Fruit fly (Drosophila melanogaster): ENCODE data around the gene Mgat2.
A peak's percentile ranks its signal among the peaks of the same experiment; 100 is the strongest.

Mgat2 gene

dm6 chr3R:30043139-30043744, 21.2 kb upstream of the Mgat2 start, which contains the start of gene Sry-delta (continued):
- TF ChIP-seq CG6175 (GFP tag; IDR thresholded peaks at IDR 0.05), result peak; percentile 48; the same call in 1 of the 3 replicates
- peak; percentile 79 for TF ChIP-seq CG10267 (tag; optimal IDR thresholded peaks at IDR 0.05)
- peak; percentile 80 for TF ChIP-seq unc-4 (GFP tag; IDR thresholded peaks at IDR 0.05; ENCODE audit: partially characterized antibody)
- peak; percentile 72 for TF ChIP-seq CG8290 (GFP tag; optimal IDR thresholded peaks at IDR 0.05)
- peak in 1 of 2 experiments; percentile 37 for TF ChIP-seq CG8290 (tag; optimal IDR thresholded peaks at IDR 0.05)
- peak; percentile 52 for TF ChIP-seq CG1233 (GFP tag; optimal IDR thresholded peaks at IDR 0.05)
- TF ChIP-seq CG33557 (GFP tag; optimal IDR thresholded peaks at IDR 0.05), result peak; percentile 52
- no peak for TF ChIP-seq lov (optimal IDR thresholded peaks at IDR 0.05)
- peak; percentile 64; the same call in 2 of the 3 replicates for TF ChIP-seq lov (GFP tag; IDR thresholded peaks at IDR 0.05)
- TF ChIP-seq amos (GFP tag; IDR thresholded peaks at IDR 0.05; ENCODE audit: partially characterized antibody), result peak; percentile 81
- TF ChIP-seq Gug (GFP tag; IDR thresholded peaks at IDR 0.05), result peak; percentile 87; the same call in 3 of the 4 replicates
- TF ChIP-seq tna (GFP tag; IDR thresholded peaks at IDR 0.05; ENCODE audit: partially characterized antibody), result no peak; the same call in 1 of the 2 replicates
- TF ChIP-seq Dp (GFP tag; optimal IDR thresholded peaks at IDR 0.05), result peak; percentile 56
- peak; percentile 65 for TF ChIP-seq en (GFP tag; optimal IDR thresholded peaks at IDR 0.05)
- TF ChIP-seq CG33213 (GFP tag; optimal IDR thresholded peaks at IDR 0.05), result peak; percentile 90
- TF ChIP-seq Dad (GFP tag; optimal IDR thresholded peaks at IDR 0.05), result peak; percentile 91
- TF ChIP-seq z (GFP tag; IDR thresholded peaks at IDR 0.05), result no peak
- peak; percentile 59; the same call in 2 of the 3 replicates for TF ChIP-seq dysf (GFP tag; IDR thresholded peaks at IDR 0.05)
- peak; percentile 3 for TF ChIP-seq fd3F (GFP tag; optimal IDR thresholded peaks at IDR 0.05)
- TF ChIP-seq CG9797 (GFP tag; optimal IDR thresholded peaks at IDR 0.05), result peak; percentile 66
- TF ChIP-seq Hr39 (optimal IDR thresholded peaks at IDR 0.05), result no peak
- TF ChIP-seq ATbp (GFP tag; optimal IDR thresholded peaks at IDR 0.05), result no peak
- no peak; the same call in 1 of the 2 replicates for TF ChIP-seq seq (GFP tag; IDR thresholded peaks at IDR 0.05)
- TF ChIP-seq CG2889 (GFP tag; IDR thresholded peaks at IDR 0.05), result peak; percentile 55; the same call in 2 of the 3 replicates
- peak; percentile 13 for TF ChIP-seq CG2875 (GFP tag; optimal IDR thresholded peaks at IDR 0.05)
- TF ChIP-seq HHEX (GFP tag; optimal IDR thresholded peaks at IDR 0.05), result peak; percentile 73
- peak; percentile 97 for TF ChIP-seq CG30020 (tag; optimal IDR thresholded peaks at IDR 0.05)
- TF ChIP-seq Awh (GFP tag; IDR thresholded peaks at IDR 0.05), result no peak
- peak; percentile 79 for TF ChIP-seq CG9817 (tag; optimal IDR thresholded peaks at IDR 0.05)
- TF ChIP-seq vfl (GFP tag; optimal IDR thresholded peaks at IDR 0.05), result peak; percentile 92
- TF ChIP-seq insv (GFP tag; optimal IDR thresholded peaks at IDR 0.05), result peak in 1 of 2 experiments; percentile 46
- TF ChIP-seq H15 (GFP tag; IDR thresholded peaks at IDR 0.05), result peak; percentile 61; the same call in 1 of the 3 replicates
- no peak for TF ChIP-seq eve (GFP tag; optimal IDR thresholded peaks at IDR 0.05)
- no peak for TF ChIP-seq D19A (tag; optimal IDR thresholded peaks at IDR 0.05)
- no peak for TF ChIP-seq pan (optimal IDR thresholded peaks at IDR 0.05)
- TF ChIP-seq pan (GFP tag; optimal IDR thresholded peaks at IDR 0.05 in 1 of 2, IDR thresholded peaks at IDR 0.05 in 1 of 2), result peak in 1 of 2 experiments; percentile 78
- TF ChIP-seq Max (GFP tag; optimal IDR thresholded peaks at IDR 0.05), result peak; percentile 80
- TF ChIP-seq gcm2 (GFP tag; optimal IDR thresholded peaks at IDR 0.05), result peak; percentile 13
- TF ChIP-seq CG15011 (GFP tag; optimal IDR thresholded peaks at IDR 0.05), result no peak
- TF ChIP-seq HLHmδ (GFP tag; optimal IDR thresholded peaks at IDR 0.05), result peak; percentile 18
- no peak for TF ChIP-seq Hr78 (GFP tag; optimal IDR thresholded peaks at IDR 0.05)
- TF ChIP-seq ci (GFP tag; IDR thresholded peaks at IDR 0.05), result peak; percentile 86
- TF ChIP-seq salm (tag; optimal IDR thresholded peaks at IDR 0.05), result peak; percentile 44
- peak; percentile 90 for TF ChIP-seq CG13624 (GFP tag; optimal IDR thresholded peaks at IDR 0.05)
- TF ChIP-seq CG7357 (GFP tag; IDR thresholded peaks at IDR 0.05), result peak; percentile 50; the same call in 1 of the 3 replicates
- TF ChIP-seq CG14860 (GFP tag; IDR thresholded peaks at IDR 0.05; ENCODE audit: partially characterized antibody), result peak; percentile 59; the same call in 2 of the 3 replicates
- TF ChIP-seq Hey (tag; optimal IDR thresholded peaks at IDR 0.05), result no peak
- peak; percentile 100 for TF ChIP-seq CG7928 (GFP tag; optimal IDR thresholded peaks at IDR 0.05)
- no peak for TF ChIP-seq odd (GFP tag; optimal IDR thresholded peaks at IDR 0.05)
- peak; percentile 23 for TF ChIP-seq CG12219 (GFP tag; optimal IDR thresholded peaks at IDR 0.05)

Data from whole organism, embryonic.